Worm (Caenorhabditis elegans) whole organism, L4 larva: Measurements from ENCODE around the gene vha-4.
A peak's percentile ranks its signal among the peaks of the same experiment; 100 is the strongest.

ENCODE experiments used
- F10B5.3 ChIP-seq: sonication (generic microtip); optimal IDR thresholded peaks from 2 replicates; lab custom pipeline; 2016; ENCODE audit warnings: mild to moderate bottlenecking, missing genetic modification characterization, missing compliant biosample characterization
- F49E8.2 ChIP-seq: sonication (generic microtip); optimal IDR thresholded peaks from 2 replicates; lab custom pipeline; 2016; ENCODE audit warnings: missing compliant biosample characterization, mild to moderate bottlenecking, missing genetic modification characterization, borderline replicate concordance
- R02D3.7 ChIP-seq: fragments of 150-350 bp; sonication (generic microtip); optimal IDR thresholded peaks from 3 replicates; lab custom pipeline; 2014; ENCODE audit warnings: missing biosample characterization, missing genetic modification characterization
- Y48G9A.11 ChIP-seq: fragments of 200-800 bp; sonication (Bioruptor generic); IDR thresholded peaks from 2 replicates; pipeline ENCODE4 v1.3.6; 2022; ENCODE audit warnings: missing genetic modification reagents, missing genetic modification characterization, missing compliant biosample characterization
- ZK337.2 ChIP-seq: fragments of 200-800 bp; sonication (Bioruptor generic); IDR thresholded peaks from 2 replicates; pipeline ENCODE4 v1.3.6; 2022; ENCODE audit warnings: missing genetic modification reagents, missing genetic modification characterization, missing compliant biosample characterization
- aha-1 ChIP-seq: fragments of 150-350 bp; peaks from one replicate; lab custom pipeline; 2014; ENCODE audit warnings: missing biosample characterization, missing genetic modification characterization
- aly-2 ChIP-seq: sonication (generic microtip); optimal IDR thresholded peaks from 2 replicates; lab custom pipeline; 2018; ENCODE audit warnings: missing biosample characterization, missing genetic modification characterization
- ama-1 ChIP-seq: fragments of 150-350 bp; optimal IDR thresholded peaks from 2 replicates; lab custom pipeline; 2014; ENCODE audit warnings: inconsistent platforms, mixed read lengths
- arid-1 ChIP-seq: fragments of 200-800 bp; sonication (Bioruptor generic); conservative IDR thresholded peaks from 2 replicates; pipeline ENCODE4 v1.3.6; 2022; ENCODE audit warnings: missing genetic modification reagents, missing genetic modification characterization, missing compliant biosample characterization
- attf-4 ChIP-seq: sonication (generic microtip); optimal IDR thresholded peaks from 3 replicates; lab custom pipeline; 2017; ENCODE audit warnings: missing biosample characterization, missing genetic modification characterization
- ceh-28 ChIP-seq: fragments of 150-350 bp; optimal IDR thresholded peaks from 2 replicates; lab custom pipeline; 2014; ENCODE audit warnings: missing biosample characterization, missing genetic modification reagents, missing genetic modification characterization
- ceh-44 ChIP-seq: fragments of 200-800 bp; sonication (Bioruptor generic); IDR thresholded peaks from 2 replicates; pipeline ENCODE4 v1.3.6; 2022; ENCODE audit warnings: missing genetic modification reagents, missing genetic modification characterization, missing compliant biosample characterization
- ceh-62 ChIP-seq: sonication (generic microtip); optimal IDR thresholded peaks from 2 replicates; lab custom pipeline; 2017; ENCODE audit warnings: missing biosample characterization, missing genetic modification characterization
- ceh-82 ChIP-seq: sonication (generic microtip); optimal IDR thresholded peaks from 2 replicates; lab custom pipeline; 2017; ENCODE audit warnings: missing biosample characterization, missing genetic modification characterization
- cey-2 ChIP-seq: sonication (generic microtip); optimal IDR thresholded peaks from 3 replicates; lab custom pipeline; 2017; ENCODE audit warnings: missing genetic modification characterization, mild to moderate bottlenecking, missing compliant biosample characterization, antibody characterized with exemption, borderline replicate concordance; ENCODE audit not compliant: insufficient read depth
- ctbp-1 ChIP-seq: fragments of 200-800 bp; sonication (Bioruptor generic); IDR thresholded peaks from 2 replicates; pipeline ENCODE4 v1.3.6; 2022; ENCODE audit warnings: missing genetic modification reagents, missing genetic modification characterization, missing compliant biosample characterization
- dmd-9 ChIP-seq: fragments of 200-800 bp; sonication (Bioruptor generic); IDR thresholded peaks from 2 replicates; pipeline ENCODE4 v1.3.6; 2022; ENCODE audit warnings: missing genetic modification reagents, missing genetic modification characterization, missing compliant biosample characterization
- dpl-1 ChIP-seq: fragments of 150-350 bp; optimal IDR thresholded peaks from 2 replicates; lab custom pipeline; 2014; ENCODE audit warnings: missing biosample characterization, missing genetic modification reagents, missing genetic modification characterization
- dve-1 ChIP-seq: sonication (generic microtip); optimal IDR thresholded peaks from 2 replicates; lab custom pipeline; 2017; ENCODE audit warnings: antibody characterized with exemption, mild to moderate bottlenecking, missing genetic modification characterization, missing compliant biosample characterization; ENCODE audit not compliant: insufficient read depth
- gei-8 ChIP-seq: fragments of 200-800 bp; sonication (Bioruptor generic); optimal IDR thresholded peaks from 2 replicates; lab custom pipeline; 2018; ENCODE audit warnings: mild to moderate bottlenecking, missing genetic modification characterization, missing compliant biosample characterization
- hif-1 ChIP-seq, 2 experiments: sonication (generic microtip); optimal IDR thresholded peaks; 2 replicates each; lab custom pipeline; 2016 to 2017; ENCODE audit warnings: missing compliant biosample characterization in 2 of 2, missing genetic modification characterization in 2 of 2, missing genetic modification reagents in 2 of 2, missing genotype in 2 of 2, mild to moderate bottlenecking in 1 of 2
- hlh-30 ChIP-seq: sonication (generic microtip); optimal IDR thresholded peaks from 2 replicates; lab custom pipeline; 2017; ENCODE audit warnings: antibody characterized with exemption, mild to moderate bottlenecking, missing genetic modification characterization, missing compliant biosample characterization; ENCODE audit not compliant: insufficient read depth
- lin-38 ChIP-seq: fragments of 200-800 bp; sonication (Bioruptor generic); IDR thresholded peaks from 2 replicates; pipeline ENCODE4 v1.3.6; 2022; ENCODE audit warnings: missing genetic modification reagents, missing genetic modification characterization, missing compliant biosample characterization
- lsy-2 ChIP-seq, 2 experiments: fragments of 150-350 bp in 1 of 2; sonication (generic microtip) in 1 of 2; optimal IDR thresholded peaks; 2 replicates each; lab custom pipeline; 2014 to 2017; ENCODE audit warnings: missing biosample characterization in 2 of 2, missing genetic modification characterization in 2 of 2
- madf-9 ChIP-seq: fragments of 200-800 bp; sonication (Bioruptor generic); conservative IDR thresholded peaks from 2 replicates; pipeline ENCODE4 v1.3.6; 2022; ENCODE audit warnings: missing genetic modification reagents, missing genetic modification characterization, missing compliant biosample characterization
- mdl-1 ChIP-seq, 2 experiments: fragments of 150-350 bp in 1 of 2; sonication (generic microtip) in 1 of 2; optimal IDR thresholded peaks; 2 replicates each; lab custom pipeline; 2014 to 2017; ENCODE audit warnings: missing biosample characterization in 2 of 2, missing genetic modification characterization in 2 of 2
- mdt-29 ChIP-seq: fragments of 200-800 bp; sonication (Bioruptor generic); IDR thresholded peaks from 2 replicates; pipeline ENCODE4 v1.3.6; 2022; ENCODE audit warnings: missing genetic modification reagents, missing genetic modification characterization, missing compliant biosample characterization
- mep-1 ChIP-seq: fragments of 150-350 bp; sonication (generic microtip); optimal IDR thresholded peaks from 3 replicates; lab custom pipeline; 2014; ENCODE audit warnings: missing biosample characterization, missing genetic modification characterization
- mes-2 ChIP-seq: sonication (generic microtip); optimal IDR thresholded peaks from 2 replicates; lab custom pipeline; 2016; ENCODE audit warnings: missing genotype, mild to moderate bottlenecking, missing genetic modification characterization, missing compliant biosample characterization; ENCODE audit not compliant: poor library complexity, severe bottlenecking
- mxl-2 ChIP-seq: fragments of 200-800 bp; sonication (Bioruptor generic); conservative IDR thresholded peaks from 2 replicates; pipeline ENCODE4 v1.3.6; 2022; ENCODE audit warnings: missing genetic modification reagents, missing genetic modification characterization, missing compliant biosample characterization
- nhr-11 ChIP-seq: fragments of 150-350 bp; optimal IDR thresholded peaks from 2 replicates; lab custom pipeline; 2014; ENCODE audit warnings: missing biosample characterization, missing genetic modification characterization
- nhr-28 ChIP-seq: fragments of 150-350 bp; optimal IDR thresholded peaks from 2 replicates; lab custom pipeline; 2014; ENCODE audit warnings: missing biosample characterization, missing genetic modification characterization
- nhr-42 ChIP-seq: fragments of 200-800 bp; sonication (Bioruptor generic); IDR thresholded peaks from 2 replicates; pipeline ENCODE4 v1.3.6; 2022; ENCODE audit warnings: missing genetic modification characterization, missing compliant biosample characterization
- nhr-6 ChIP-seq: fragments of 150-350 bp; optimal IDR thresholded peaks from 2 replicates; lab custom pipeline; 2014; ENCODE audit warnings: missing biosample characterization, missing genetic modification characterization
- nhr-77 ChIP-seq: fragments of 150-350 bp; optimal IDR thresholded peaks from 2 replicates; lab custom pipeline; 2014; ENCODE audit warnings: missing biosample characterization, missing genetic modification characterization
- pha-4 ChIP-seq, 2 experiments: fragments of 150-350 bp in 1 of 2; fragments of 200-800 bp in 1 of 2; sonication (Bioruptor generic) in 1 of 2; IDR thresholded peaks in 1 of 2; optimal IDR thresholded peaks in 1 of 2; 2 replicates each; pipeline versions ENCODE4 v1.3.6 to Lab custom; 2014 to 2022; ENCODE audit warnings: missing genetic modification characterization in 2 of 2, missing genetic modification reagents in 2 of 2, missing biosample characterization in 1 of 2, missing compliant biosample characterization in 1 of 2
- rbr-2 ChIP-seq: sonication (generic microtip); optimal IDR thresholded peaks from 2 replicates; lab custom pipeline; 2016; ENCODE audit warnings: missing genotype, missing genetic modification characterization, missing compliant biosample characterization
- snpc-1.2 ChIP-seq: fragments of 200-800 bp; sonication (Bioruptor generic); IDR thresholded peaks from 2 replicates; pipeline ENCODE4 v1.3.6; 2022; ENCODE audit warnings: missing genetic modification reagents, missing genetic modification characterization, missing compliant biosample characterization
- spr-1 ChIP-seq: sonication (generic microtip); optimal IDR thresholded peaks from 2 replicates; lab custom pipeline; 2016; ENCODE audit warnings: mild to moderate bottlenecking, missing genetic modification characterization, missing compliant biosample characterization
- spr-3 ChIP-seq: fragments of 200-800 bp; sonication (Bioruptor generic); optimal IDR thresholded peaks from 2 replicates; lab custom pipeline; 2018; ENCODE audit warnings: mild to moderate bottlenecking, missing genetic modification characterization, missing compliant biosample characterization
- unc-130 ChIP-seq: sonication (generic microtip); optimal IDR thresholded peaks from 2 replicates; lab custom pipeline; 2016; ENCODE audit warnings: missing genetic modification reagents, missing genetic modification characterization, missing compliant biosample characterization
- unc-39 ChIP-seq: sonication (generic microtip); optimal IDR thresholded peaks from 2 replicates; lab custom pipeline; 2017; ENCODE audit warnings: missing biosample characterization, missing genetic modification characterization
- unc-62 ChIP-seq, 3 experiments: fragments of 150-350 bp in 1 of 3; sonication (generic microtip); optimal IDR thresholded peaks in 2 of 3; peaks in 1 of 3; 1 replicate in 1 of 3; 2 replicates in 2 of 3; lab custom pipeline; 2014 to 2017; ENCODE audit warnings: missing biosample characterization in 3 of 3, missing genetic modification characterization in 3 of 3, missing genetic modification reagents in 3 of 3, missing genotype in 1 of 3
- ztf-11 ChIP-seq: fragments of 150-350 bp; optimal IDR thresholded peaks from 2 replicates; lab custom pipeline; 2014; ENCODE audit warnings: missing biosample characterization, missing genetic modification characterization

The vha-4 gene

DNA sequence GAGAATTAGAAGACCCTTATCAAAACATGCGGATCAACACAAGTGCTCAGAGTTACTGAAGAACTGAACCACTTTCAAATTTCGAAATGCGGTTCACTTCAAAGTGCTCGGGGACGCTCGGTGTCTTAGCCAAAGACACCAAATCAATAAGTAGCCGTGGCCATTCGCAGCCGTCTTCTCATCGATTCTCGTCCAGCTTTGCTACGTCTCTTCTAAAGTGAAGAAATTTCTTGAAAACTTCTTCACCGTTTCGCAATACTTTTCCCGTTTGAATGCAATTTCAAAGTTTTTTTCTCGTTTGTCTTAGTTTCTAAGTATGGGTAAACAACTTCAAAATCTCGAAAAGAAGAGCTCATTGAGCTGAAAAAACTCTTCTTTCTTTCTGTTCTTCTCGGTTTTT is 5.8 kb upstream of the vha-4 start:
- TF ChIP-seq rbr-2 (tag; lab: Kevin White, UChicago) (peak; percentile 10), aly-2 (no peak), unc-130 (GFP tag; lab: Kevin White, UChicago) (no peak), lsy-2 (tag; optimal IDR thresholded peaks at IDR 0.05; lab: Kevin White, UChicago) (peak; percentile 26 to 53), ctbp-1 (0 out of 2 replicates have a peak, but pooled peaks have one; percentile 35), nhr-77 (tag; lab: Kevin White, UChicago) (no peak), hif-1 (tag; optimal IDR thresholded peaks at IDR 0.05; lab: Kevin White, UChicago) (no peak), mxl-2 (no peak), mep-1 (no peak), aha-1 (tag; lab: Kevin White, UChicago) (peak; percentile 86), attf-4 (tag; lab: Kevin White, UChicago) (no peak), dmd-9 (GFP tag; lab: Robert Waterston, UW) (no peak), dpl-1 (no peak), nhr-11 (tag; lab: Kevin White, UChicago) (peak; percentile 1), ztf-11 (tag; lab: Kevin White, UChicago) (no peak), arid-1 (no peak), ceh-28 (tag; lab: Kevin White, UChicago) (peak; percentile 37), mes-2 (tag; lab: Kevin White, UChicago) (peak; percentile 10), R02D3.7 (tag; lab: Kevin White, UChicago) (no peak), hlh-30 (tag; lab: Kevin White, UChicago) (peak; percentile 3)
- TF ChIP-seq, all 104 proteins: peak for 8

DNA sequence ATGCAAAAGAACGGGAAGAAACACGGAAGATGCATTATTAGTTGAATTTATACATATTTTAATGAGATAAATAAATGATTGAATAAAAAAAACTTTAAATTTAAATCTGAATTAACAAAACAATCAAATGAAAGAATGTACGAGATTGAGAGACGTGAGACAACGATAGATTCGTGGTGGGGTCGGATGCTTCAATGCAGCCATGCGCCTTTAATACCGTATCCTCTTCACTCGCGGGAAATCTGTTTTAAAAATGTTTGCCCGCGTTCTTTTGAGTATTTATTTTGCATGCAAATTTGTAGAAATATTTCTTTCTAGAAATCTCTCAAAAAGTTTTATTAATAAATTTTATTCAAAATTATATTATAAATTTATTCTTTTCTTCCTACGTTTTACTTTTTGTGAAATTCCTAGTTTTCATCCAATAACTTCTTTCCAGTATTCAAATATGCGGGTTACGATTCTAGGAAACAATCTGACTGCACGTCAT is 1.3 kb upstream of the vha-4 start, which contains the start of gene perm-1:
TSS of gene perm-1 (plus strand) at position 440 of the 490 bp plus-strand sequence.
- TF ChIP-seq unc-130 (GFP tag; lab: Kevin White, UChicago) (peak; percentile 75), cey-2 (no peak), Y48G9A.11 (GFP tag; lab: Robert Waterston, UW) (peak; percentile 79), F10B5.3 (tag; lab: Kevin White, UChicago) (no peak), snpc-1.2 (GFP tag; lab: Robert Waterston, UW) (peak; percentile 60; the same call in 1 of the 2 replicates), lin-38 (GFP tag; lab: Robert Waterston, UW) (peak; percentile 69), ceh-44 (GFP tag; lab: Robert Waterston, UW) (no peak), lsy-2 (tag; optimal IDR thresholded peaks at IDR 0.05; lab: Kevin White, UChicago) (peak in 1 of 2 experiments; percentile 69), F49E8.2 (peak; percentile 67)

DNA sequence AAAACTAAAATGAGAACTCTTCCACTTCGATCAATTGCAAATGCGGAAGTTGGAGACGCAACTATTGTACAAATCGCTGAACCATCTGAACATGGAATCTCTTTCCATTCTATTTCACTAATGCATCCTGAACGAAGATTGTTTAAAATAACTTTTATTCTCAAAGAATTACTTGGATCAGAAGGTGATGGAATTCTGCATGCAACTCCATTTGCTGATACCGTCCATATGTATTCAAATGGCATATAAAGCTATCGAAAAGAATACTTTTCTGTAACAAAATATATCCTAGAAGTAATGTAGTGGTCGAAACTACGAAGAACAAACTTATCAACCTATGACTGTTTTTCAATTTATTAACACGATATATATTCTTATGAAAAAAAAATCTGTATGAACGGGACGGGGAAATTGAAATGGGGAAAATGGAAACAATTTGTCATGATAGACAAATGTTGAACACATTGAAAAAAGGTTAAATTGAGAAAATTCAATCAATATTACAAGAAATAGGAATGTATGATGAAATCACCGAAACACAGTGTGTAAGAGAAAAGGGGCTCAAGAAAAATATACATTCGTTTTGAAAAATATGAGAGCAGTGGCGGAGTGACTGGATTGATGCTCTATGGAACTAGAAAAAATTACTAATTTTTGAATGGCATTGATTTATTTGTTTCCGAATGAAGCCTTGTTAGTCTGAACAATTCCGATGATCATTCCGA is 1.2 kb downstream of the vha-4 start, which contains the start of gene T01H3.2:
TSS of gene T01H3.2 (minus strand) at position 251 of the 725 bp plus-strand sequence.
- TF ChIP-seq spr-3 (GFP tag; lab: Kevin White, UChicago) (no peak), gei-8 (no peak), unc-62 (GFP tag; optimal IDR thresholded peaks at IDR 0.05 in 1 of 2; lab: Kevin White, UChicago) (peak in 1 of 2 experiments; percentile 96), unc-62 (tag; optimal IDR thresholded peaks at IDR 0.05; lab: Kevin White, UChicago) (no peak), ceh-44 (GFP tag; lab: Robert Waterston, UW) (no peak), ceh-28 (tag; lab: Kevin White, UChicago) (no peak), nhr-6 (tag; lab: Kevin White, UChicago) (no peak), ZK337.2 (GFP tag; lab: Robert Waterston, UW) (no peak), nhr-42 (GFP tag; lab: Robert Waterston, UW) (no peak), nhr-28 (tag; lab: Kevin White, UChicago) (no peak), lsy-2 (tag; optimal IDR thresholded peaks at IDR 0.05; lab: Kevin White, UChicago) (peak in 1 of 2 experiments; percentile 39), dve-1 (tag; lab: Kevin White, UChicago) (peak; percentile 37), hlh-30 (tag; lab: Kevin White, UChicago) (no peak), nhr-11 (tag; lab: Kevin White, UChicago) (no peak), mdl-1 (tag; optimal IDR thresholded peaks at IDR 0.05; lab: Kevin White, UChicago) (no peak), pha-4 (GFP tag; IDR thresholded peaks at IDR 0.05; lab: Robert Waterston, UW) (no peak), pha-4 (tag; optimal IDR thresholded peaks at IDR 0.05; lab: Kevin White, UChicago) (no peak), mdt-29 (GFP tag; lab: Robert Waterston, UW) (0 out of 2 replicates have a peak, but pooled peaks have one; percentile 20), R02D3.7 (tag; lab: Kevin White, UChicago) (no peak), madf-9 (GFP tag; lab: Robert Waterston, UW) (no peak), spr-1 (tag; lab: Kevin White, UChicago) (peak; percentile 27), ceh-62 (no peak), ceh-82 (tag; lab: Kevin White, UChicago) (no peak), unc-39 (no peak), mep-1 (peak; percentile 26), aha-1 (tag; lab: Kevin White, UChicago) (no peak), ama-1 (lab: Kevin White, UChicago) (peak; percentile 27)
